Fruit fly (Drosophila melanogaster) Kc167 (cell line): ENCODE results near the gene SmydA-8.

Experiments
- Myc ChIP-seq: fragments of >200 bp; optimal IDR thresholded peaks from 2 replicates; lab custom pipeline; 2017; ENCODE audit warnings: missing external identifiers
- Sin3A ChIP-seq: fragments of >200 bp; optimal IDR thresholded peaks from 2 replicates; lab custom pipeline; 2018; ENCODE audit warnings: missing external identifiers
- h ChIP-seq: fragments of >200 bp; optimal IDR thresholded peaks from 3 replicates; lab custom pipeline; 2018; ENCODE audit warnings: missing external identifiers
- insv ChIP-seq: fragments of >200 bp; optimal IDR thresholded peaks from 3 replicates; lab custom pipeline; 2018; ENCODE audit warnings: missing external identifiers
- psq ChIP-seq: fragments of >200 bp; optimal IDR thresholded peaks from 2 replicates; lab custom pipeline; 2017; ENCODE audit warnings: missing external identifiers
- ttk ChIP-seq: sonication (Bioruptor generic); optimal IDR thresholded peaks from 2 replicates; lab custom pipeline; 2017; ENCODE audit warnings: missing external identifiers

The SmydA-8 gene

dm6 chrX:2241842-2242241 lies 28.2 kb upstream of the SmydA-8 start, which contains the start of gene kz:
Gene kz, minus strand, starts transcription at chrX:2242035.
- TF ChIP-seq ttk (lab: Kevin White, UChicago) (no peak), psq (lab: Kevin White, UChicago) (no peak), Myc (lab: Kevin White, UChicago) (no peak), h (no peak), Sin3A (no peak), insv (no peak)

DNA sequence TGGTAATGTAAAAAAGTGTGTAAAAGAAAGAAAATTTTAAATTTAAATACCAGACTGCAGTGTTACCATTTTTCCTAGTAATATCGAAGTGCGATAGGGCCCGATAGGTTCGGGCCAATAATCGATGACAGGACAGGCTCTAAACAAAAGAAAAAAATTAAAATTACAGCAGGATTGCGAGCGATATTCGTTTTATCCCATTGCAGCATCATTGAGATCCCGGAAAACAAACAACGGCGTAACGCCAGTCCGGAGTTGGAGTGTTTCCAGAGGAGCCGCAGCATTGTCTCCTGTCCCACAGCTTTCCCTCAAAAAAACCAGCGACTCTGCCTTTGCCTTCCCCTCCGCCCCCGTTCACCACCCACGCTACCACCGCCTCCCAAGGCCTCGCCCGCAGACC lies 11.5 kb upstream of the SmydA-8 start, which contains the start of gene pcx:
Gene pcx (plus strand): TSS at position 159 of the 400 bp plus-strand sequence.
- TF ChIP-seq ttk (lab: Kevin White, UChicago): no peak
- no peak for TF ChIP-seq insv
- no peak for TF ChIP-seq h
- TF ChIP-seq Sin3A: no peak
- TF ChIP-seq psq (lab: Kevin White, UChicago): no peak
- no peak for TF ChIP-seq Myc (lab: Kevin White, UChicago)

DNA sequence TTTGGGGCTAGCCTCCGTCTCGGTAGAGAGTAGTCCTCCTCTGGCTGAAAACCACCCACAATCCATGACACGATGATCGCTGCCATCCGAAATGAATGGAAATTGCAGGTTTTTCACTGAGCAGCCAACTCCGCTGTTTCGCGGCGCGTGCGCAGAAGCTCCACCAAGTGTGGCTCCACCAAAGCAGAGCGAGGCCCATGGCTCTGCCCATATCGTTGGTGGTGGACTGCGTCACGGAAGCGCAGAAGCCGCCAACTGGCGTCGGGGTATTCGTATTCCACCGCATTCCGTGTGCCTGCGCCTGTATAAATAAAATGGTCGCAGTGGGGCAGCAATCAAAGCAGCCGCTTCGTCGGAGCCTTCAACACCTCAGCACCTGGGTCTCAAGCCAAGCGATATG lies 9.8 kb upstream of the SmydA-8 start, which contains the start of gene CG14052:
Gene CG14052 (plus strand): TSS at position 301 of the 400 bp plus-strand sequence.
- no peak for TF ChIP-seq insv
- no peak for TF ChIP-seq psq (lab: Kevin White, UChicago)
- no peak for TF ChIP-seq h
- TF ChIP-seq Myc (lab: Kevin White, UChicago): no peak
- no peak for TF ChIP-seq ttk (lab: Kevin White, UChicago)
- TF ChIP-seq Sin3A: no peak

dm6 chrX:2222181-2222790 lies 8.7 kb upstream of the SmydA-8 start, which contains the start of gene Vinc:
Gene Vinc, minus strand, starts transcription at chrX:2222567.
- TF ChIP-seq psq (lab: Kevin White, UChicago): no peak
- TF ChIP-seq insv: no peak
- no peak for TF ChIP-seq Sin3A
- no peak for TF ChIP-seq ttk (lab: Kevin White, UChicago)
- TF ChIP-seq h: no peak
- no peak for TF ChIP-seq Myc (lab: Kevin White, UChicago)

- TF ChIP-seq insv (no peak), h (no peak), ttk (lab: Kevin White, UChicago) (no peak), Myc (lab: Kevin White, UChicago) (no peak), psq (lab: Kevin White, UChicago) (no peak), Sin3A (no peak)
Observed at dm6 chrX:2221598-2221997, 8.0 kb upstream of the SmydA-8 start.

DNA sequence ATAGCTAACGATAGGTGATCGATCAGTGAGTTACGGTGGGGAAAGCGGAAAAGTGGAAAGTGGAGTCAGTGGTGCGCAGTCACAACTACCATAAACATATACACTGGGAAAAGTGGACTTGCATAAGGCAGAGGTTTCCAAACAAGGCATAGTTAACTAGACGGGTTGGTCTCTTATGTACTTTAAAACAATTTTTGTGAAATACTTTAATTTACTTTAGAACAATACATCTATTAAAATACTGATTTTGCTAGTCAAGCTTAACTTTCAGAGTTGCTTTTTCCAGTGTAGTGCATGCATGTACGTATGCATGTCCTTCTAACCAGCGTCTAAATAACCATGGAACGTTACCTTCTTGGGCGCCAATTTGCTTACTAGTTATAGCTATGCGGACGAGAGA lies 6.3 kb upstream of the SmydA-8 start:
- TF ChIP-seq insv: no peak
- no peak for TF ChIP-seq h
- TF ChIP-seq psq (lab: Kevin White, UChicago): no peak
- TF ChIP-seq Myc (lab: Kevin White, UChicago): no peak
- TF ChIP-seq Sin3A: no peak
- no peak for TF ChIP-seq ttk (lab: Kevin White, UChicago)

DNA sequence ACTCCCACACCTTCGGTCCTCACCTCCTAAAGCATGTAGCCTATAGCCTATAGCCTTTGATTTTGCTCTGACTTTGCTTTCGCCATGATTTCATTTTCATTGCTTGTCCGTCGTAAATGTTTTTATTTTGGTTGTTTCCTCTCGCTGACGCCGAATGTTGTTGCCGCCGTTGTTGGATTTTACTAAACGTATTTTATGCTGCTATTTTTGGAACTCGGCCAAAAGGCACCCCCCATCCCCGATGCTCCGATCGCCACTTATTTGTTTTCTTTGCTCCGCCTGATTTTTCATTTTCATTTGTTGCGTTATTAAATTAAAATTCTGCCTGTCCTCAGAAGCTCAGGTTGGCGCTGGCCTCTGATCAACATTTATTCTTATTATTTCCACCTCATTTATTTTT lies 5.6 kb upstream of the SmydA-8 start:
- TF ChIP-seq h (no peak), psq (lab: Kevin White, UChicago) (no peak), Myc (lab: Kevin White, UChicago) (no peak), Sin3A (no peak), ttk (lab: Kevin White, UChicago) (no peak), insv (no peak)

- TF ChIP-seq psq (lab: Kevin White, UChicago): no peak
- no peak for TF ChIP-seq Sin3A
Observed at dm6 chrX:2218455-2218854, 4.8 kb upstream of the SmydA-8 start.

- TF ChIP-seq insv: no peak
- TF ChIP-seq Sin3A: no peak
- TF ChIP-seq psq (lab: Kevin White, UChicago): no peak
- TF ChIP-seq ttk (lab: Kevin White, UChicago): no peak
- no peak for TF ChIP-seq Myc (lab: Kevin White, UChicago)
- TF ChIP-seq h: no peak
Observed at dm6 chrX:2212327-2212820, 1.2 kb downstream of the SmydA-8 start.

- TF ChIP-seq ttk (lab: Kevin White, UChicago) (no peak), h (no peak), Myc (lab: Kevin White, UChicago) (no peak), Sin3A (no peak), psq (lab: Kevin White, UChicago) (no peak)
Observed at dm6 chrX:2208641-2209241, 4.9 kb downstream of the SmydA-8 start.

- TF ChIP-seq ttk (lab: Kevin White, UChicago) (no peak), insv (no peak), Myc (lab: Kevin White, UChicago) (no peak), Sin3A (no peak), psq (lab: Kevin White, UChicago) (no peak), h (no peak)
Observed at dm6 chrX:2203766-2204165, 9.8 kb downstream of the SmydA-8 start, which contains the start of gene FarO. Gene FarO, minus strand, starts transcription at chrX:2203866.

DNA sequence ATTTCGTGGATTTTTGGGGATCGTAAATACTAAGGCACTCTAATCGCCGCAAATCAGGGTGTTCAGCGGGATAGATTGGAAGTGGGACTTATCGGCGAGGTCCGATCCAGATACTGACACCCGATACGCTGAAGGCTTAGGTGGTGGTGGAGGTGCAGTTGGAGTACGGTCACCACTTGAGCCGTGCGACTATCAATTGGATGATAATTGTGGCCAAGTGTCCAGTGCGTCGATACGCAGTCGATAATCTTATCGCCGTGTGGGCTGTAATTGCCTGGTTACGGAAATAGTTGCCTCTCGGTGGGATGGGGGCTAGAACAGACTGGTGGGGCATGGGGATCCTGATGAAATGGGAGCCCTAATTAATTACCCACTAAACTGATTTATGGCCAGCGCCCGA lies 14.3 kb downstream of the SmydA-8 start:
- no peak for TF ChIP-seq Myc (lab: Kevin White, UChicago)
- no peak for TF ChIP-seq psq (lab: Kevin White, UChicago)
- no peak for TF ChIP-seq ttk (lab: Kevin White, UChicago)
- TF ChIP-seq Sin3A: no peak
- no peak for TF ChIP-seq insv
- TF ChIP-seq h: no peak

dm6 chrX:2198272-2198571 lies 15.4 kb downstream of the SmydA-8 start:
- TF ChIP-seq Myc (lab: Kevin White, UChicago) (no peak), insv (no peak), Sin3A (no peak), h (no peak)
